Worm (Caenorhabditis elegans): ENCODE measurements around the gene Y37D8A.19.
A peak's percentile ranks its signal among the peaks of the same experiment; 100 is the strongest.

Y37D8A.19 gene

DNA sequence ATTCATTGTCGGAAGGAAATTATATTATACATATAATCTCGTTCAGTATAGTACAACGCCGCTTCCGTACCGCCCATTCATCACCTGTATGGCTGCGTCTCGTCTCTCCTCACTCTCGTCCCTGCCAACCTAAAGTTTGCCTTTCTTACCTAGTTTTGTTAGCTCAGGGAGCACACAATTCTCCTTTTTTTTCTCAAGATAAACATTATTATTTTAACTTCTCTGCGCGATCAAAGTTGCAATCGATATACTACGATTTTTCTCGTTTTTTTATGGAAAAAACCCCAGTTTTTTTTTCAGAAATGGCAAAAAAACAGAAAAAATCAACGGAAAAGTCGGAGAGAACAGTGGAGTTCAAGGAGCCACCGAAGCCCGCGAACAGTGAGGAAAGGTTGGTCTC is 4.7 kb downstream of the Y37D8A.19 start, which contains the start of gene epg-3:
Gene epg-3 (plus strand): TSS at position 301 of the 400 bp plus-strand sequence.
- TF ChIP-seq sea-2 (GFP tag; IDR thresholded peaks at IDR 0.05) (no peak), die-1 (tag; optimal IDR thresholded peaks at IDR 0.05) (no peak)

DNA sequence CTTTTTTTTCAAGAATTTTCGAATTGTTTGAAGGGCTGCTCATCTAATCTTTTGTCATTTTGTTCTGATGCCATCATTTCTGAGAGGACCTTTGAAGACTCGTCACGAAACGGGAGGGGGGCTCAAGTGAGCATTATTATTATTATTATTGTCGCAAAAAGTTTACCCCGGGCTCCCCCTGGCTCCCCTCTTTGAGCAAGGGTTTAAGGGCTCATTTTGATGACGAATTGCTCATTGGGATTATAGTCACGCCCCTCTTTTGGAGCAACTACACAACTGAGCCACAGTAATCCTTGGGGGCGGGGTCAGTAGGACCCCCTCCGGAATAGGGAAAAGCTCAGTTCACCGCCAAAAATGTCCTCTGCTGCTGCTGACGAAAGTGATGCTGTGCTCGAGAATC is 12.6 kb downstream of the Y37D8A.19 start, which contains the start of gene unc-25:
Gene unc-25 (plus strand): TSS at position 345 of the 400 bp plus-strand sequence.
- TF ChIP-seq tlf-1 (GFP tag; optimal IDR thresholded peaks at IDR 0.05) (no peak), ceh-27 (GFP tag; optimal IDR thresholded peaks at IDR 0.05) (peak; percentile 70), F52B5.7 (tag; optimal IDR thresholded peaks at IDR 0.05) (peak; percentile 48), tbp1 (GFP tag; optimal IDR thresholded peaks at IDR 0.05) (no peak), chd-7 (tag; optimal IDR thresholded peaks at IDR 0.05) (peak; percentile 17), zim-3 (tag; optimal IDR thresholded peaks at IDR 0.05) (peak; percentile 43), attf-6 (GFP tag; IDR thresholded peaks at IDR 0.05) (0 out of 2 replicates have a peak, but pooled peaks have one; percentile 49), zfh-2 (GFP tag; conservative IDR thresholded peaks at IDR 0.05) (0 out of 2 replicates have a peak, but pooled peaks have one; percentile 16)

DNA sequence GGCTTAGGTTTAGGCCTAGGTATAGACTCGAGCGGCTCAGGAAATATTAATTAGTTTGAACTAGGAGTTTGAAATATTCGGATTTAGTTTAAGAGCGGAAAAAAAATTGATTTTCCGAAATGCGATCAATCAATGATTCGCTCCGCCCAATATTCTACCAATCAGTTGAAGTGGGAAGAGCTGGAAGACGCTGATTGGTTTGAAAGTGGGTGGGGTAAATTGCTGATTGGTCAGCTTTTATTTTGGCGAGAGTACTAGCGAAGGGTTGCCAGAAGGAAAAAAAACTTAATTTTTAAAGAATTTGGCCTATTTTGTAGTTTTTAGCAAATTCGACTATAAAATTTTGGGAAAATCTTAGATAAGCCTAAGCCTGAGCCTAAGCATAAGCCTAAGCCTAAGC is 14.4 kb downstream of the Y37D8A.19 start:
- no peak for TF ChIP-seq mxl-1 (tag; optimal IDR thresholded peaks at IDR 0.05)
- TF ChIP-seq sptf-2 (GFP tag; optimal IDR thresholded peaks at IDR 0.05) = no peak
- TF ChIP-seq snpc-1.3 (tag; optimal IDR thresholded peaks at IDR 0.05; ENCODE audit: insufficient read depth) = no peak
- no peak for TF ChIP-seq lin-54 (GFP tag; optimal IDR thresholded peaks at IDR 0.05)
- no peak for TF ChIP-seq ekl-4 (GFP tag; IDR thresholded peaks at IDR 0.05)
- TF ChIP-seq nfyb-1 (GFP tag; IDR thresholded peaks at IDR 0.05) = 0 out of 2 replicates have a peak, but pooled peaks have one; percentile 66

DNA sequence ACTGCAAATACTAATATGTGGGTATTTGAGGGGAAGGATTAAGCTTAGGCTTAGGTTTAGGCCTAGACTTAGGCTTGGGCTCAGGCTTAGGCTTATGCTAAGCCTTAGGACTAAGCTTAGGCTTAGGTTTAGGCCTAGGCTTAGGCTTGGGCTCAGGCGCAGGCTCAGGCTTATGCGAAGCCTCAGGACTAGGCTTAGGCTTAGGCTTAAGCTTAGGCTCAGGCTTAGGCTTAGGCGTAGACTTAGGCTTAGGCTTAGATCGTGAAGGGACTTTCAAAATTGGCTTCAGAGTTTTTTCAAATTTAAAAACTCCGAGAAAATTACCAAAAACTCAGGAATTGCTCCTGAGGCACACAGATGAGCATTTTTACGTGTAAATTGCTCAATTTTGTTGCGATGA is 15.4 kb downstream of the Y37D8A.19 start:
- no peak for TF ChIP-seq nfya-2 (GFP tag; IDR thresholded peaks at IDR 0.05)
- no peak for TF ChIP-seq Y56A3A.18 (GFP tag; IDR thresholded peaks at IDR 0.05)
- no peak for TF ChIP-seq egl-44 (GFP tag; IDR thresholded peaks at IDR 0.05)
- TF ChIP-seq mes-4 (tag; optimal IDR thresholded peaks at IDR 0.05) = no peak
- no peak for TF ChIP-seq hmg-20 (GFP tag; IDR thresholded peaks at IDR 0.05)
- TF ChIP-seq F33H1.4 (GFP tag; IDR thresholded peaks at IDR 0.05) = no peak
- TF ChIP-seq B0336.3 (GFP tag; IDR thresholded peaks at IDR 0.05) = no peak
- no peak for TF ChIP-seq egrh-3 (GFP tag; IDR thresholded peaks at IDR 0.05)
- TF ChIP-seq lsl-1 (GFP tag; optimal IDR thresholded peaks at IDR 0.05) = no peak
- TF ChIP-seq madf-3 (GFP tag; IDR thresholded peaks at IDR 0.05) = no peak
- TF ChIP-seq ztf-22 (GFP tag; optimal IDR thresholded peaks at IDR 0.05) = no peak
- no peak for TF ChIP-seq aptf-3 (GFP tag; IDR thresholded peaks at IDR 0.05)
- TF ChIP-seq Y67H2A.10 (GFP tag; conservative IDR thresholded peaks at IDR 0.05) = no peak
- no peak for TF ChIP-seq hmg-1.2 (GFP tag; IDR thresholded peaks at IDR 0.05)
- no peak for TF ChIP-seq snpc-1.1 (tag; optimal IDR thresholded peaks at IDR 0.05; ENCODE audit: insufficient read depth)
- TF ChIP-seq gei-17 (GFP tag; optimal IDR thresholded peaks at IDR 0.05) = no peak
- TF ChIP-seq tbx-9 (tag; optimal IDR thresholded peaks at IDR 0.05; ENCODE audit: borderline replicate concordance) = no peak

All from whole organism, young adult.